Fruit fly (Drosophila melanogaster) whole organism, prepupa: Measurements from ENCODE around the gene CG9512.

Source experiments
- Blimp-1 ChIP-seq: fragments of 200-800 bp; sonication (Bioruptor generic); optimal IDR thresholded peaks from 3 replicates; lab custom pipeline; 2017; ENCODE audit warnings: missing biosample characterization, missing genetic modification characterization, mild to moderate bottlenecking, moderate library complexity, missing genetic modification reagents
- CG10631 ChIP-seq: fragments of 200-800 bp; sonication (Bioruptor generic); optimal IDR thresholded peaks from 2 replicates; lab custom pipeline; 2016; ENCODE audit warnings: missing biosample characterization, missing genetic modification characterization
- CG10669 ChIP-seq: fragments of 200-800 bp; sonication (Bioruptor generic); optimal IDR thresholded peaks from 3 replicates; lab custom pipeline; 2018; ENCODE audit warnings: missing biosample characterization, mild to moderate bottlenecking, missing genetic modification characterization, moderate library complexity
- CG11294 ChIP-seq: fragments of 200-800 bp; sonication (Bioruptor generic); IDR thresholded peaks from 2 replicates; pipeline ENCODE4 v1.3.6; 2022; ENCODE audit warnings: missing biosample characterization, missing genetic modification characterization
- CG11762 ChIP-seq: fragments of 200-800 bp; sonication (Bioruptor generic); optimal IDR thresholded peaks from 3 replicates; lab custom pipeline; 2016; ENCODE audit warnings: missing biosample characterization, missing genetic modification characterization; ENCODE audit not compliant: insufficient read depth
- CG11902 ChIP-seq: fragments of 200-800 bp; sonication (Bioruptor generic); optimal IDR thresholded peaks from 3 replicates; lab custom pipeline; 2016; ENCODE audit warnings: missing biosample characterization, missing genetic modification characterization
- CG15336 ChIP-seq: fragments of 200-800 bp; sonication (Bioruptor generic); IDR thresholded peaks from 2 replicates; pipeline ENCODE4 v1.3.6; 2022; ENCODE audit warnings: missing biosample characterization, missing genetic modification characterization
- CG16779 ChIP-seq: fragments of 200-800 bp; sonication (Bioruptor generic); optimal IDR thresholded peaks from 3 replicates; lab custom pipeline; 2017; ENCODE audit warnings: missing biosample characterization, mild to moderate bottlenecking, missing genetic modification characterization
- CG3032 ChIP-seq: fragments of 200-800 bp; optimal IDR thresholded peaks from 2 replicates; lab custom pipeline; 2019; ENCODE audit warnings: missing biosample characterization, mild to moderate bottlenecking, missing genetic modification characterization, moderate library complexity
- CG31627 ChIP-seq: fragments of 200-800 bp; sonication (Bioruptor generic); optimal IDR thresholded peaks from 3 replicates; lab custom pipeline; 2016; ENCODE audit warnings: missing biosample characterization, missing genetic modification characterization
- CG32006 ChIP-seq: fragments of 200-800 bp; sonication (Bioruptor generic); optimal IDR thresholded peaks from 3 replicates; lab custom pipeline; 2017; ENCODE audit warnings: missing biosample characterization, mild to moderate bottlenecking, missing genetic modification characterization
- CG4318 ChIP-seq: fragments of 200-800 bp; sonication (Bioruptor generic); optimal IDR thresholded peaks from 3 replicates; lab custom pipeline; 2017; ENCODE audit warnings: missing biosample characterization, mild to moderate bottlenecking, missing genetic modification characterization
- CG6163 ChIP-seq: fragments of 200-800 bp; sonication (Bioruptor generic); IDR thresholded peaks from 3 replicates; pipeline ENCODE4 v1.3.6; 2022; ENCODE audit warnings: missing biosample characterization, missing genetic modification characterization
- CG6276 ChIP-seq: fragments of 200-800 bp; sonication (Bioruptor generic); optimal IDR thresholded peaks from 2 replicates; lab custom pipeline; 2017; ENCODE audit warnings: missing biosample characterization, mild to moderate bottlenecking, missing genetic modification characterization
- CG6808 ChIP-seq: fragments of 200-800 bp; sonication (Bioruptor generic); optimal IDR thresholded peaks from 3 replicates; lab custom pipeline; 2017; ENCODE audit warnings: missing biosample characterization, missing genetic modification characterization, mild to moderate bottlenecking, moderate library complexity, missing genetic modification reagents
- CG8119 ChIP-seq: fragments of 200-800 bp; sonication (Bioruptor generic); IDR thresholded peaks from 3 replicates; pipeline ENCODE4 v1.3.6; 2022; ENCODE audit warnings: missing biosample characterization, missing genetic modification characterization
- CG9139 ChIP-seq: fragments of 200-800 bp; sonication (Bioruptor generic); optimal IDR thresholded peaks from 3 replicates; lab custom pipeline; 2017; ENCODE audit warnings: missing biosample characterization, mild to moderate bottlenecking, missing genetic modification characterization
- Eip78C ChIP-seq: fragments of 200-800 bp; sonication (Bioruptor generic); peaks from one replicate; lab custom pipeline; 2016; ENCODE audit warnings: missing biosample characterization, missing genetic modification characterization
- Gug ChIP-seq: fragments of 200-800 bp; sonication (Bioruptor generic); IDR thresholded peaks from 2 replicates; pipeline ENCODE4 v1.3.6; 2022; ENCODE audit warnings: missing biosample characterization, missing genetic modification characterization
- Hr38 ChIP-seq: sonication (Bioruptor generic); optimal IDR thresholded peaks from 2 replicates; lab custom pipeline; 2016; ENCODE audit warnings: missing biosample characterization, missing genetic modification characterization
- Hr39 ChIP-seq: fragments of 200-800 bp; sonication (Bioruptor generic); optimal IDR thresholded peaks from 2 replicates; lab custom pipeline; 2016; ENCODE audit warnings: missing biosample characterization, missing genetic modification characterization
- Hr4 ChIP-seq: fragments of 200-800 bp; sonication (Bioruptor generic); optimal IDR thresholded peaks from 3 replicates; lab custom pipeline; 2016; ENCODE audit warnings: missing biosample characterization, missing genetic modification characterization
- Lpt ChIP-seq: fragments of 200-800 bp; sonication (Bioruptor generic); optimal IDR thresholded peaks from 3 replicates; lab custom pipeline; 2016; ENCODE audit warnings: missing biosample characterization, missing genetic modification characterization
- Met ChIP-seq: fragments of 200-800 bp; sonication (Bioruptor generic); optimal IDR thresholded peaks from 3 replicates; lab custom pipeline; 2016; ENCODE audit warnings: missing biosample characterization, missing genetic modification characterization
- OdsH ChIP-seq: fragments of 200-800 bp; sonication (Bioruptor generic); optimal IDR thresholded peaks from 3 replicates; lab custom pipeline; 2016; ENCODE audit warnings: missing biosample characterization, missing genetic modification characterization
- Smox ChIP-seq: fragments of 200-800 bp; sonication (Bioruptor generic); optimal IDR thresholded peaks from 3 replicates; lab custom pipeline; 2016; ENCODE audit warnings: missing biosample characterization, missing genetic modification characterization
- Sox102F ChIP-seq: fragments of 200-800 bp; sonication (Bioruptor generic); optimal IDR thresholded peaks from 2 replicates; lab custom pipeline; 2016; ENCODE audit warnings: missing biosample characterization, mild to moderate bottlenecking, missing genetic modification characterization
- Sox14 ChIP-seq: fragments of 200-800 bp; sonication (Bioruptor generic); optimal IDR thresholded peaks from 3 replicates; lab custom pipeline; 2016; ENCODE audit warnings: missing biosample characterization, missing genetic modification characterization
- Sox15 ChIP-seq: fragments of 200-800 bp; sonication (Bioruptor generic); optimal IDR thresholded peaks from 3 replicates; lab custom pipeline; 2016; ENCODE audit warnings: missing biosample characterization, missing genetic modification characterization
- cyc ChIP-seq: fragments of 200-800 bp; sonication (Bioruptor generic); optimal IDR thresholded peaks from 3 replicates; lab custom pipeline; 2016; ENCODE audit warnings: missing biosample characterization, missing genetic modification characterization
- dac ChIP-seq: fragments of 200-800 bp; sonication (Bioruptor generic); optimal IDR thresholded peaks from 2 replicates; lab custom pipeline; 2017; ENCODE audit warnings: missing biosample characterization, mild to moderate bottlenecking, missing genetic modification characterization
- eg ChIP-seq: fragments of 200-800 bp; sonication (Bioruptor generic); IDR thresholded peaks from 3 replicates; pipeline ENCODE4 v1.3.6; 2022; ENCODE audit warnings: missing biosample characterization, missing genetic modification characterization
- esn ChIP-seq: fragments of 200-800 bp; sonication (Bioruptor generic); optimal IDR thresholded peaks from 2 replicates; lab custom pipeline; 2016; ENCODE audit warnings: missing biosample characterization, mild to moderate bottlenecking, missing genetic modification characterization, moderate library complexity
- fd85E ChIP-seq: fragments of 200-800 bp; sonication (Bioruptor generic); optimal IDR thresholded peaks from 3 replicates; lab custom pipeline; 2016; ENCODE audit warnings: missing biosample characterization, missing genetic modification characterization
- fkh ChIP-seq: fragments of 200-800 bp; sonication (Bioruptor generic); optimal IDR thresholded peaks from 3 replicates; lab custom pipeline; 2017; ENCODE audit warnings: missing biosample characterization, mild to moderate bottlenecking, missing genetic modification characterization, moderate library complexity
- lz ChIP-seq: fragments of 200-800 bp; sonication (Bioruptor generic); optimal IDR thresholded peaks from 3 replicates; lab custom pipeline; 2016; ENCODE audit warnings: missing biosample characterization, missing genetic modification characterization
- net ChIP-seq: fragments of 200-800 bp; sonication (Bioruptor generic); optimal IDR thresholded peaks from 3 replicates; lab custom pipeline; 2016; ENCODE audit warnings: missing biosample characterization, missing genetic modification characterization
- pdm3 ChIP-seq: fragments of 200-800 bp; sonication (Bioruptor generic); optimal IDR thresholded peaks from 3 replicates; lab custom pipeline; 2016; ENCODE audit warnings: missing biosample characterization, missing genetic modification characterization
- ss ChIP-seq, 2 experiments: fragments of 200-800 bp; sonication (Bioruptor generic); optimal IDR thresholded peaks; 2 replicates in 1 of 2; 3 replicates in 1 of 2; lab custom pipeline; 2017 to 2018; ENCODE audit warnings: mild to moderate bottlenecking in 2 of 2, missing biosample characterization in 2 of 2, missing genetic modification characterization in 2 of 2, moderate library complexity in 1 of 2
- vri ChIP-seq: fragments of 200-800 bp; sonication (Bioruptor generic); optimal IDR thresholded peaks from 3 replicates; lab custom pipeline; 2016; ENCODE audit warnings: missing biosample characterization, mild to moderate bottlenecking, missing genetic modification characterization

The CG9512 gene

DNA sequence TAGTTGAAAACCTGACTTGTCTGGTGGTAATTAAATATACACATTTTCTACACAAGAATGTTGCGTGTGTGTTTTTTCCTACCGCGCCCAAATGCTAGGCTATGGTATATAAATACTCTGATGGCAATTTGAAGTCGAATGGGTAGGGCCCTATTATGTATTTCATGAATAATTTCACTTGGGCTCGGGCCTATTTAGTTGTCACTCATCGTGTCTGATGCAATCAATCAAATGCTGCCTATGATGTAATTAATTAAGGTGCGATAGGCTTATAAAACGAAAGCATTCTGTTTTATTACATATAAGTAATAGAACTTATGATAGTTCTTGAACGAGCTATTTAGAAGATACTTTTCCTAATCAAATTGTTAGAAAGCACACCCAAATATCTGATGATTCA lies 42.9 kb downstream of the CG9512 start:
- TF ChIP-seq CG6276 = no peak
- peak; percentile 25 for TF ChIP-seq Eip78C (GFP tag; lab: Kevin White, UChicago)

dm6 chrX:14858951-14859350 lies 46.4 kb downstream of the CG9512 start, which contains the start of gene CG46399:
CG46399 (plus strand) TSS chrX:14859251.
- TF ChIP-seq fkh (no peak), Eip78C (GFP tag; lab: Kevin White, UChicago) (no peak), cyc (no peak), Hr4 (GFP tag; lab: Kevin White, UChicago) (no peak), fd85E (no peak), CG10631 (GFP tag; lab: Kevin White, UChicago) (no peak), Smox (GFP tag; lab: Kevin White, UChicago) (no peak)
- TF ChIP-seq, all 60 proteins: peak for 0

dm6 chrX:14857883-14858282 lies 47.5 kb downstream of the CG9512 start:
- TF ChIP-seq CG32006 (GFP tag; lab: Kevin White, UChicago) = peak; percentile 34
- TF ChIP-seq CG6163 (GFP tag; lab: Robert Waterston, UW) = 0 out of 3 replicates have a peak, but pooled peaks have one; percentile 48
- TF ChIP-seq CG6808 (GFP tag; lab: Kevin White, UChicago) = no peak
- TF ChIP-seq CG11294 (GFP tag; lab: Robert Waterston, UW) = peak; percentile 44; the same call in 1 of the 2 replicates
- peak; percentile 52; the same call in 1 of the 2 replicates for TF ChIP-seq CG15336 (GFP tag; lab: Robert Waterston, UW)
- TF ChIP-seq Eip78C (GFP tag; lab: Kevin White, UChicago) = peak; percentile 44
- TF ChIP-seq eg = peak; percentile 75
- TF ChIP-seq ss (GFP tag; optimal IDR thresholded peaks at IDR 0.05; lab: Kevin White, UChicago) = no peak
- TF ChIP-seq OdsH (GFP tag; lab: Kevin White, UChicago) = peak; percentile 18
- TF ChIP-seq Sox102F (GFP tag; lab: Kevin White, UChicago) = peak; percentile 6

DNA sequence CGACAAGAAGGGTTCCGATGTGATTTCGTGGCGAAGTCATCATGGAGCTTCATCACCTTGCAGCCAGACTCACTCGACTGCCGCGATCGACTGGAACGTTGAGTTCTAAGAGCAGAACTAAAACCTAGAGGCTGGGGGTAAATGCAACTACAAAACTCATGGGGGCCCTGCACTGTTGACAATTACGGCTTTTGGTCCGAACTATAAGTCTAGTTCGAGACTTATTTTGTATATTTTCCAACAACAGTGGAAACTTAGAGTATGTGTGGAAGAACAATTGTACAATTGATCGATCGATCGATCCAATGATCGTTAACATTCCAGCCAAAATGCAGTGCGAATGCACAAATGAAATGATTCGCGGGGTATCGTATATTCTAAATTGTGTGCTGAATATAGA lies 49.1 kb downstream of the CG9512 start, which contains the start of gene CG9519:
TSS of gene CG9519 (minus strand) at position 101 of the 400 bp plus-strand sequence.
- TF ChIP-seq Gug (GFP tag; lab: Robert Waterston, UW) = no peak
- no peak for TF ChIP-seq Lpt (GFP tag; lab: Kevin White, UChicago)
- TF ChIP-seq CG3032 (tag; lab: Kevin White, UChicago) = no peak
- no peak for TF ChIP-seq Sox15 (GFP tag; lab: Kevin White, UChicago)
- TF ChIP-seq CG31627 (GFP tag; lab: Kevin White, UChicago) = no peak
- no peak for TF ChIP-seq CG11762
- TF ChIP-seq CG10669 (GFP tag; lab: Kevin White, UChicago) = no peak
- no peak for TF ChIP-seq lz (GFP tag; lab: Kevin White, UChicago)
- TF ChIP-seq Hr4 (GFP tag; lab: Kevin White, UChicago) = no peak
- TF ChIP-seq dac (GFP tag; lab: Kevin White, UChicago) = no peak

dm6 chrX:14853153-14853672 lies 52.1 kb downstream of the CG9512 start, which contains the start of gene CG9521:
CG9521 (minus strand) TSS chrX:14853269.
- TF ChIP-seq CG16779 (tag; lab: Kevin White, UChicago) = no peak
- no peak for TF ChIP-seq CG8119
- no peak for TF ChIP-seq CG4318
- no peak for TF ChIP-seq CG9139 (GFP tag; lab: Kevin White, UChicago)
- no peak for TF ChIP-seq esn (GFP tag; lab: Kevin White, UChicago)
- no peak for TF ChIP-seq ss (GFP tag; optimal IDR thresholded peaks at IDR 0.05; lab: Kevin White, UChicago)
- TF ChIP-seq net = no peak
- TF ChIP-seq CG10631 (GFP tag; lab: Kevin White, UChicago) = no peak
- no peak for TF ChIP-seq cyc
- TF ChIP-seq Hr38 (GFP tag; lab: Kevin White, UChicago) = no peak
- no peak for TF ChIP-seq Hr39 (GFP tag; lab: Kevin White, UChicago)
- TF ChIP-seq Sox14 (GFP tag; lab: Kevin White, UChicago) = no peak
- TF ChIP-seq CG3032 (tag; lab: Kevin White, UChicago) = no peak
- TF ChIP-seq vri = no peak
- TF ChIP-seq CG11902 (GFP tag; lab: Kevin White, UChicago) = no peak
- TF ChIP-seq CG6163 (GFP tag; lab: Robert Waterston, UW) = no peak
- TF ChIP-seq Blimp-1 (GFP tag; lab: Kevin White, UChicago) = no peak
- no peak for TF ChIP-seq pdm3 (GFP tag; lab: Kevin White, UChicago)
- no peak for TF ChIP-seq Met (GFP tag; lab: Kevin White, UChicago)
